Worm (Caenorhabditis elegans): ENCODE data around the gene F38A5.8.

The F38A5.8 gene

ce11 chrIV:6556624-6557368 is 42.8 kb upstream of the F38A5.8 start, which contains the start of gene try-3 (continued):
- TF ChIP-seq T20F7.1 (GFP tag; optimal IDR thresholded peaks at IDR 0.05) (no peak), zfp-2 (tag; optimal IDR thresholded peaks at IDR 0.05) (peak; percentile 10), fkh-10 (GFP tag; optimal IDR thresholded peaks at IDR 0.05) (peak; percentile 68), T26A8.4 (GFP tag; IDR thresholded peaks at IDR 0.05) (peak; percentile 66), saeg-2 (GFP tag; IDR thresholded peaks at IDR 0.05) (no peak), lin-1 (GFP tag; IDR thresholded peaks at IDR 0.05) (peak; percentile 33; the same call in 1 of the 2 replicates), zag-1 (tag; optimal IDR thresholded peaks at IDR 0.05) (no peak), snpc-4 (tag; optimal IDR thresholded peaks at IDR 0.05) (no peak)

ce11 chrIV:6560434-6560833 is 39.1 kb upstream of the F38A5.8 start, which contains the start of gene best-9:
best-9 (plus strand) TSS chrIV:6560734.
- no peak for TF ChIP-seq nhr-42 (GFP tag; IDR thresholded peaks at IDR 0.05)
- TF ChIP-seq ztf-11 (tag; optimal IDR thresholded peaks at IDR 0.05) = no peak
- TF ChIP-seq ama-1 (optimal IDR thresholded peaks at IDR 0.05) = no peak
- no peak for TF ChIP-seq egl-27 (tag; optimal IDR thresholded peaks at IDR 0.05)
- TF ChIP-seq nhr-6 (tag; optimal IDR thresholded peaks at IDR 0.05) = no peak

ce11 chrIV:6562039-6562438 is 37.5 kb upstream of the F38A5.8 start:
- no peak for TF ChIP-seq nhr-11 (tag; optimal IDR thresholded peaks at IDR 0.05)
- no peak for TF ChIP-seq hlh-30 (tag; optimal IDR thresholded peaks at IDR 0.05; ENCODE audit: insufficient read depth)
- peak in 1 of 2 experiments; percentile 50 for TF ChIP-seq unc-62 (GFP tag; optimal IDR thresholded peaks at IDR 0.05 in 1 of 2)
- TF ChIP-seq unc-62 (tag; optimal IDR thresholded peaks at IDR 0.05) = no peak
- no peak for TF ChIP-seq F37D6.2 (tag; optimal IDR thresholded peaks at IDR 0.05)
- no peak for TF ChIP-seq dmd-6 (GFP tag; IDR thresholded peaks at IDR 0.05)
- TF ChIP-seq daf-12 (tag; optimal IDR thresholded peaks at IDR 0.05) = no peak
- 0 out of 2 replicates have a peak, but pooled peaks have one; percentile 62 for TF ChIP-seq snpc-1.2 (GFP tag; IDR thresholded peaks at IDR 0.05)
- TF ChIP-seq unc-130 (GFP tag; optimal IDR thresholded peaks at IDR 0.05) = no peak

- TF ChIP-seq T26A8.4 (GFP tag; IDR thresholded peaks at IDR 0.05) = no peak
Measured at ce11 chrIV:6565605-6566004, 33.9 kb upstream of the F38A5.8 start.

- TF ChIP-seq gei-8 (GFP tag; optimal IDR thresholded peaks at IDR 0.05) (no peak), sdz-12 (GFP tag; optimal IDR thresholded peaks at IDR 0.05) (no peak), nhr-237 (tag; optimal IDR thresholded peaks at IDR 0.05) (no peak), lsy-2 (tag; optimal IDR thresholded peaks at IDR 0.05) (no peak), skn-1 (tag; optimal IDR thresholded peaks at IDR 0.05) (no peak)
Measured at ce11 chrIV:6572238-6572637, 27.3 kb upstream of the F38A5.8 start, which contains the start of gene bicd-1. bicd-1 (minus strand) TSS chrIV:6572338.

- peak; percentile 10 for TF ChIP-seq nhr-28 (tag; optimal IDR thresholded peaks at IDR 0.05)
- peak; percentile 42 for TF ChIP-seq aha-1 (tag)
- no peak for TF ChIP-seq D1046.2 (GFP tag; IDR thresholded peaks at IDR 0.05)
- no peak for TF ChIP-seq T20F7.1 (GFP tag; optimal IDR thresholded peaks at IDR 0.05)
Measured at ce11 chrIV:6572655-6573054, 26.9 kb upstream of the F38A5.8 start.

- TF ChIP-seq nhr-48 (tag; optimal IDR thresholded peaks at IDR 0.05) = no peak
- no peak for TF ChIP-seq lir-3 (tag; optimal IDR thresholded peaks at IDR 0.05)
- TF ChIP-seq lin-29 (GFP tag; IDR thresholded peaks at IDR 0.05) = no peak
- no peak for TF ChIP-seq nhr-10 (tag; optimal IDR thresholded peaks at IDR 0.05)
- no peak for TF ChIP-seq ceh-32 (tag; optimal IDR thresholded peaks at IDR 0.05; ENCODE audit: poor library complexity)
- TF ChIP-seq hlh-11 (tag; optimal IDR thresholded peaks at IDR 0.05) = peak; percentile 70
- TF ChIP-seq mep-1 (tag; optimal IDR thresholded peaks at IDR 0.05) = peak; percentile 34
- no peak for TF ChIP-seq R02D3.7 (tag; optimal IDR thresholded peaks at IDR 0.05)
- no peak for TF ChIP-seq ama-1 (optimal IDR thresholded peaks at IDR 0.05)
- no peak for TF ChIP-seq Y75B8A.6 (GFP tag; IDR thresholded peaks at IDR 0.05)
- TF ChIP-seq vab-7 (GFP tag; IDR thresholded peaks at IDR 0.05) = no peak
- no peak for TF ChIP-seq tag-97 (GFP tag; IDR thresholded peaks at IDR 0.05)
- TF ChIP-seq unc-62 (GFP tag; optimal IDR thresholded peaks at IDR 0.05 in 1 of 2) = peak in 1 of 2 experiments; percentile 29
- TF ChIP-seq unc-62 (tag; optimal IDR thresholded peaks at IDR 0.05) = no peak
- TF ChIP-seq snpc-1.2 (GFP tag; IDR thresholded peaks at IDR 0.05) = no peak
- no peak for TF ChIP-seq set-16 (GFP tag; IDR thresholded peaks at IDR 0.05)
Measured at ce11 chrIV:6574343-6574742, 25.2 kb upstream of the F38A5.8 start.
